Fruit fly (Drosophila melanogaster) whole organism, embryonic: ENCODE results near the gene Ts.

Experiments used
- Antp ChIP-seq: fragments of 200-800 bp; sonication (Bioruptor generic); optimal IDR thresholded peaks from 3 replicates; lab custom pipeline; 2016; ENCODE audit warnings: missing biosample characterization, missing genetic modification characterization
- Asciz ChIP-seq: fragments of 200-800 bp; sonication (Bioruptor generic); optimal IDR thresholded peaks from 2 replicates; lab custom pipeline; 2017; ENCODE audit warnings: missing biosample characterization, mild to moderate bottlenecking, missing genetic modification characterization, missing genetic modification reagents
- BtbVII ChIP-seq: fragments of 200-800 bp; sonication (Bioruptor generic); optimal IDR thresholded peaks from 3 replicates; lab custom pipeline; 2017; ENCODE audit warnings: missing biosample characterization, mild to moderate bottlenecking, missing genetic modification characterization
- CG10147 ChIP-seq: fragments of 200-800 bp; sonication (Bioruptor generic); optimal IDR thresholded peaks from 2 replicates; lab custom pipeline; 2019; ENCODE audit warnings: missing biosample characterization, mild to moderate bottlenecking, missing genetic modification characterization, moderate library complexity
- CG10209 ChIP-seq: fragments of 200-800 bp; sonication (Bioruptor generic); optimal IDR thresholded peaks from 3 replicates; lab custom pipeline; 2017; ENCODE audit warnings: missing biosample characterization, mild to moderate bottlenecking, missing genetic modification characterization, missing genetic modification reagents
- CG10959 ChIP-seq: fragments of 200-800 bp; sonication (Bioruptor generic); IDR thresholded peaks from 2 replicates; pipeline ENCODE4 v1.3.6; 2022; ENCODE audit warnings: missing biosample characterization, missing genetic modification characterization
- CG11398 ChIP-seq: fragments of 200-800 bp; sonication (Bioruptor generic); optimal IDR thresholded peaks from 2 replicates; lab custom pipeline; 2016; ENCODE audit warnings: missing biosample characterization, missing genetic modification characterization
- CG13424 ChIP-seq: fragments of 200-800 bp; sonication (Bioruptor generic); optimal IDR thresholded peaks from 2 replicates; lab custom pipeline; 2019; ENCODE audit warnings: missing biosample characterization, mild to moderate bottlenecking, missing genetic modification characterization, moderate library complexity
- CG1832 ChIP-seq: fragments of 200-800 bp; sonication (Bioruptor generic); optimal IDR thresholded peaks from 2 replicates; lab custom pipeline; 2017; ENCODE audit warnings: missing biosample characterization, mild to moderate bottlenecking, missing genetic modification characterization, inconsistent platforms
- CG3065 ChIP-seq: fragments of 200-800 bp; sonication (Bioruptor generic); optimal IDR thresholded peaks from 2 replicates; lab custom pipeline; 2016; ENCODE audit warnings: missing biosample characterization, missing genetic modification characterization
- CG3163 ChIP-seq: fragments of 200-800 bp; sonication (Bioruptor generic); optimal IDR thresholded peaks from 3 replicates; lab custom pipeline; 2016; ENCODE audit warnings: missing biosample characterization, missing genetic modification characterization
- CG32532 ChIP-seq: fragments of 200-800 bp; sonication (Bioruptor generic); IDR thresholded peaks from 2 replicates; pipeline ENCODE4 v1.3.6; 2022; ENCODE audit warnings: missing biosample characterization, missing genetic modification characterization
- CG3281 ChIP-seq: fragments of 200-800 bp; sonication (Bioruptor generic); optimal IDR thresholded peaks from 3 replicates; lab custom pipeline; 2017; ENCODE audit warnings: missing biosample characterization, mild to moderate bottlenecking, missing genetic modification characterization
- CG3995 ChIP-seq: fragments of 200-800 bp; sonication (Bioruptor generic); optimal IDR thresholded peaks from 3 replicates; lab custom pipeline; 2016; ENCODE audit warnings: missing biosample characterization, missing genetic modification characterization
- CG6175 ChIP-seq: fragments of 200-800 bp; sonication (Bioruptor generic); IDR thresholded peaks from 3 replicates; pipeline ENCODE4 v1.3.6; 2022; ENCODE audit warnings: missing biosample characterization, missing genetic modification characterization
- CG6813 ChIP-seq: fragments of 200-800 bp; sonication (Bioruptor generic); optimal IDR thresholded peaks from 2 replicates; lab custom pipeline; 2017; ENCODE audit warnings: missing biosample characterization, missing genetic modification characterization, mild to moderate bottlenecking, moderate library complexity, missing genetic modification reagents
- CG7357 ChIP-seq: fragments of 200-800 bp; sonication (Bioruptor generic); IDR thresholded peaks from 3 replicates; pipeline ENCODE4 v1.3.6; 2022; ENCODE audit warnings: missing biosample characterization, missing genetic modification characterization
- CG8089 ChIP-seq: fragments of 200-800 bp; sonication (Bioruptor generic); optimal IDR thresholded peaks from 3 replicates; lab custom pipeline; 2016; ENCODE audit warnings: missing biosample characterization, missing genetic modification characterization
- CG9727 ChIP-seq: fragments of 200-800 bp; sonication (Bioruptor generic); optimal IDR thresholded peaks from 3 replicates; lab custom pipeline; 2017; ENCODE audit warnings: missing biosample characterization, mild to moderate bottlenecking, missing genetic modification characterization
- Dfd ChIP-seq, 2 experiments: fragments of >200 bp; optimal IDR thresholded peaks; 2 replicates each; lab custom pipeline; 2017; ENCODE audit warnings: missing biosample characterization in 2 of 2, missing genetic modification characterization in 2 of 2
- Dip3 ChIP-seq: fragments of 200-800 bp; sonication (Bioruptor generic); optimal IDR thresholded peaks from 3 replicates; lab custom pipeline; 2016; ENCODE audit warnings: missing biosample characterization, missing genetic modification characterization
- Drgx ChIP-seq: fragments of 200-800 bp; sonication (Bioruptor generic); IDR thresholded peaks from 2 replicates; pipeline ENCODE4 v1.3.6; 2022; ENCODE audit warnings: missing biosample characterization, missing genetic modification characterization
- ERR ChIP-seq: fragments of 200-800 bp; sonication (Bioruptor generic); optimal IDR thresholded peaks from 2 replicates; lab custom pipeline; 2016; ENCODE audit warnings: missing biosample characterization, missing genetic modification characterization
- Eip74EF ChIP-seq, 2 experiments: fragments of 200-800 bp in 1 of 2; fragments of >200 bp in 1 of 2; sonication (Bioruptor generic) in 1 of 2; optimal IDR thresholded peaks; 2 replicates each; lab custom pipeline; 2017 to 2019; ENCODE audit warnings: missing biosample characterization in 2 of 2, missing genetic modification characterization in 2 of 2, mild to moderate bottlenecking in 1 of 2, moderate library complexity in 1 of 2
- GATAe ChIP-seq: fragments of 200-800 bp; sonication (Bioruptor generic); conservative IDR thresholded peaks from 2 replicates; pipeline ENCODE4 v1.3.6; 2022; ENCODE audit warnings: missing biosample characterization, missing genetic modification characterization
- Gug ChIP-seq: fragments of 200-800 bp; sonication (Bioruptor generic); IDR thresholded peaks from 4 replicates; pipeline ENCODE4 v1.3.6; 2022; ENCODE audit warnings: missing biosample characterization, missing genetic modification characterization
- HLHmδ ChIP-seq: fragments of 200-800 bp; sonication (Bioruptor generic); optimal IDR thresholded peaks from 2 replicates; lab custom pipeline; 2018; ENCODE audit warnings: missing biosample characterization, mild to moderate bottlenecking, missing genetic modification characterization, moderate library complexity
- Hsf ChIP-seq: fragments of 200-800 bp; sonication (Bioruptor generic); optimal IDR thresholded peaks from 3 replicates; lab custom pipeline; 2016; ENCODE audit warnings: missing biosample characterization, missing genetic modification characterization
- PHDP ChIP-seq: fragments of 200-800 bp; sonication (Bioruptor generic); optimal IDR thresholded peaks from 3 replicates; lab custom pipeline; 2018; ENCODE audit warnings: missing biosample characterization, mild to moderate bottlenecking, missing genetic modification characterization, moderate library complexity
- Rx ChIP-seq: fragments of 200-800 bp; sonication (Bioruptor generic); IDR thresholded peaks from 2 replicates; pipeline ENCODE4 v1.3.6; 2022; ENCODE audit warnings: missing biosample characterization, missing genetic modification characterization
- Scr ChIP-seq: fragments of 200-800 bp; sonication (Bioruptor generic); IDR thresholded peaks from 2 replicates; pipeline ENCODE4 v1.3.6; 2022; ENCODE audit warnings: missing biosample characterization, missing genetic modification characterization; ENCODE audit not compliant: partially characterized antibody
- Stat92E ChIP-seq, 3 experiments: fragments of >200 bp in 2 of 3; fragments of 200-800 bp in 1 of 3; sonication (Bioruptor generic) in 1 of 3; optimal IDR thresholded peaks; 2 replicates each; lab custom pipeline; 2017 to 2019; ENCODE audit warnings: missing biosample characterization in 3 of 3, missing genetic modification characterization in 3 of 3, mild to moderate bottlenecking in 1 of 3, moderate library complexity in 1 of 3
- al ChIP-seq: fragments of 200-800 bp; sonication (Bioruptor generic); IDR thresholded peaks from 2 replicates; pipeline ENCODE4 v1.3.6; 2022; ENCODE audit warnings: missing biosample characterization, missing genetic modification characterization
- amos ChIP-seq: fragments of 200-800 bp; sonication (Bioruptor generic); IDR thresholded peaks from 2 replicates; pipeline ENCODE4 v1.3.6; 2022; ENCODE audit warnings: missing biosample characterization, missing genetic modification characterization; ENCODE audit not compliant: partially characterized antibody
- cato ChIP-seq: fragments of 200-800 bp; sonication (Bioruptor generic); optimal IDR thresholded peaks from 2 replicates; lab custom pipeline; 2016; ENCODE audit warnings: missing biosample characterization, missing genetic modification characterization, borderline replicate concordance
- esg ChIP-seq: fragments of 200-800 bp; sonication (Bioruptor generic); conservative IDR thresholded peaks from 2 replicates; pipeline ENCODE4 v1.3.6; 2022; ENCODE audit warnings: missing biosample characterization, missing genetic modification characterization
- eve ChIP-seq, 2 experiments: fragments of >200 bp; optimal IDR thresholded peaks; 2 replicates each; lab custom pipeline; 2017; ENCODE audit warnings: missing biosample characterization in 2 of 2, missing genetic modification characterization in 2 of 2
- ftz-f1 ChIP-seq: fragments of 200-800 bp; sonication (Bioruptor generic); optimal IDR thresholded peaks from 2 replicates; lab custom pipeline; 2016; ENCODE audit warnings: missing biosample characterization, missing genetic modification characterization
- jumu ChIP-seq: fragments of 200-800 bp; sonication (Bioruptor generic); optimal IDR thresholded peaks from 3 replicates; lab custom pipeline; 2016; ENCODE audit warnings: missing biosample characterization, missing genetic modification characterization
- lmd ChIP-seq: fragments of 200-800 bp; sonication (Bioruptor generic); IDR thresholded peaks from 2 replicates; pipeline ENCODE4 v1.3.6; 2022; ENCODE audit warnings: missing biosample characterization, missing genetic modification characterization
- mld ChIP-seq: fragments of 200-800 bp; sonication (Bioruptor generic); IDR thresholded peaks from 3 replicates; pipeline ENCODE4 v1.3.6; 2022; ENCODE audit warnings: missing biosample characterization, missing genetic modification characterization; ENCODE audit not compliant: partially characterized antibody
- oc ChIP-seq: fragments of 200-800 bp; sonication (Bioruptor generic); optimal IDR thresholded peaks from 2 replicates; lab custom pipeline; 2018; ENCODE audit warnings: missing biosample characterization, mild to moderate bottlenecking, missing genetic modification characterization, moderate library complexity
- odd ChIP-seq: fragments of 200-800 bp; sonication (Bioruptor generic); optimal IDR thresholded peaks from 2 replicates; lab custom pipeline; 2017; ENCODE audit warnings: missing biosample characterization, mild to moderate bottlenecking, missing genetic modification characterization
- pb ChIP-seq: fragments of 200-800 bp; sonication (Bioruptor generic); optimal IDR thresholded peaks from 3 replicates; lab custom pipeline; 2016; ENCODE audit warnings: missing biosample characterization, missing genetic modification characterization
- pnt ChIP-seq: fragments of 200-800 bp; sonication (Bioruptor generic); optimal IDR thresholded peaks from 3 replicates; lab custom pipeline; 2016; ENCODE audit warnings: missing biosample characterization, missing genetic modification characterization
- pum ChIP-seq: fragments of 200-800 bp; sonication (Bioruptor generic); optimal IDR thresholded peaks from 2 replicates; lab custom pipeline; 2016; ENCODE audit warnings: missing biosample characterization, missing genetic modification characterization
- ranshi ChIP-seq: fragments of 200-800 bp; sonication (Bioruptor generic); IDR thresholded peaks from 2 replicates; pipeline ENCODE4 v1.3.6; 2022; ENCODE audit warnings: missing biosample characterization, missing genetic modification characterization
- schlank ChIP-seq: fragments of 200-800 bp; sonication (Bioruptor generic); optimal IDR thresholded peaks from 2 replicates; lab custom pipeline; 2018; ENCODE audit warnings: missing biosample characterization, mild to moderate bottlenecking, missing genetic modification characterization
- seq ChIP-seq: fragments of 200-800 bp; sonication (Bioruptor generic); IDR thresholded peaks from 2 replicates; pipeline ENCODE4 v1.3.6; 2022; ENCODE audit warnings: missing biosample characterization, missing genetic modification characterization
- vfl ChIP-seq: fragments of 200-800 bp; sonication (Bioruptor generic); optimal IDR thresholded peaks from 2 replicates; lab custom pipeline; 2016; ENCODE audit warnings: missing biosample characterization, missing genetic modification characterization
- yki ChIP-seq: fragments of >200 bp; optimal IDR thresholded peaks from 3 replicates; lab custom pipeline; 2018

Gene Ts

DNA sequence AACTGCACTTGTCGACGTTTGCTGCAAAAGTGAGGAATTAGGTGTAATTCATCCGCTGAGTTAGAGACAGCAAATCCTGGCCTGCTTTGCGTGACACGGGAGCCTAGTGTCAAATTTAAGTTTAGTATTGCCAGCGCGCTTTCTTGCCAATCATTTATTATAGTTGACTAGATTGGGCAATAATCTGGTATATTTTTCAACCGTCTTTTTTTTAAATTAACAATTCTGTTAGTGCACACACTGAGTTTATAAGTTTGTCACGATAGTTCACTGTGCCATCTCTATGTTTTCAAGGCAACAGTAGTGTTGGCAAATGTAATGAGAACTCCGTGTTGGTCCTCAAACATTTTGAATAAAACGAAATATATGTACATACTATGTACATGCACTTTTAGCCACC lies 7.4 kb upstream of the Ts start, which contains the start of the genes CG9641 and CG3165 (continued):
- TF ChIP-seq seq (GFP tag; lab: Robert Waterston, UW) (peak; percentile 69), CG13424 (tag; lab: Kevin White, UChicago) (peak; percentile 86), CG32532 (GFP tag; lab: Robert Waterston, UW) (peak; percentile 85), CG11398 (GFP tag; lab: Kevin White, UChicago) (peak; percentile 82), Antp (GFP tag; lab: Kevin White, UChicago) (peak; percentile 92), amos (GFP tag; lab: Robert Waterston, UW) (peak; percentile 88), CG10959 (GFP tag; lab: Robert Waterston, UW) (peak; percentile 76), CG3281 (GFP tag; lab: Kevin White, UChicago) (peak; percentile 76), Gug (peak; percentile 91), jumu (GFP tag; lab: Kevin White, UChicago) (peak; percentile 90), pb (GFP tag; lab: Kevin White, UChicago) (peak; percentile 78), CG10147 (GFP tag; lab: Kevin White, UChicago) (peak; percentile 82), CG6813 (no peak), CG8089 (GFP tag; lab: Kevin White, UChicago) (peak; percentile 74), CG9727 (peak; percentile 80), eve (GFP tag; optimal IDR thresholded peaks at IDR 0.05; lab: Kevin White, UChicago) (no peak), esg (GFP tag; lab: Robert Waterston, UW) (peak; percentile 69), CG7357 (GFP tag; lab: Robert Waterston, UW) (peak; percentile 69; the same call in 2 of the 3 replicates), CG3163 (peak; percentile 77), BtbVII (no peak), yki (no peak), CG3995 (GFP tag; lab: Kevin White, UChicago) (peak; percentile 61), Rx (GFP tag; lab: Robert Waterston, UW) (peak; percentile 66), pnt (GFP tag; lab: Kevin White, UChicago) (peak; percentile 90), Eip74EF (GFP tag; optimal IDR thresholded peaks at IDR 0.05; lab: Kevin White, UChicago) (no peak), al (GFP tag; lab: Robert Waterston, UW) (peak; percentile 74), Stat92E (GFP tag; optimal IDR thresholded peaks at IDR 0.05; lab: Kevin White, UChicago) (peak in 1 of 3 experiments; percentile 74), schlank (tag; lab: Kevin White, UChicago) (peak; percentile 52), vfl (peak; percentile 86), CG10209 (peak; percentile 70), Dfd (GFP tag; optimal IDR thresholded peaks at IDR 0.05; lab: Kevin White, UChicago) (no peak), Drgx (peak; percentile 77), CG3065 (peak; percentile 68), pum (GFP tag; lab: Kevin White, UChicago) (peak; percentile 92), ERR (GFP tag; lab: Kevin White, UChicago) (peak; percentile 85), CG1832 (GFP tag; lab: Kevin White, UChicago) (no peak), lmd (GFP tag; lab: Robert Waterston, UW) (peak; percentile 81), Hsf (peak; percentile 91), cato (GFP tag; lab: Kevin White, UChicago) (peak; percentile 81), ranshi (GFP tag; lab: Robert Waterston, UW) (peak; percentile 78; the same call in 1 of the 2 replicates), ftz-f1 (GFP tag; lab: Kevin White, UChicago) (peak; percentile 99), Scr (GFP tag; lab: Robert Waterston, UW) (peak; percentile 97), Asciz (GFP tag; lab: Kevin White, UChicago) (no peak), HLHmδ (GFP tag; lab: Kevin White, UChicago) (no peak), GATAe (GFP tag; lab: Robert Waterston, UW) (no peak; the same call in 1 of the 2 replicates), CG6175 (GFP tag; lab: Robert Waterston, UW) (no peak), Dip3 (peak; percentile 88), PHDP (tag; lab: Kevin White, UChicago) (no peak), mld (peak; percentile 85; the same call in 2 of the 3 replicates), oc (tag; lab: Kevin White, UChicago) (peak; percentile 75), odd (GFP tag; lab: Kevin White, UChicago) (no peak)
